Worm (Caenorhabditis elegans) whole organism, L1 larva: Measurements from ENCODE around the gene nstp-1.

Experiments
- C34B4.2 ChIP-seq: sonication (generic microtip); optimal IDR thresholded peaks from 2 replicates; lab custom pipeline; 2017; ENCODE audit warnings: mild to moderate bottlenecking, missing genetic modification characterization, missing compliant biosample characterization
- F16B12.6 ChIP-seq: fragments of 150-350 bp; optimal IDR thresholded peaks from 2 replicates; lab custom pipeline; 2014; ENCODE audit warnings: missing biosample characterization, missing genetic modification characterization
- aha-1 ChIP-seq: fragments of 150-350 bp; optimal IDR thresholded peaks from 2 replicates; lab custom pipeline; 2014; ENCODE audit warnings: missing biosample characterization, missing genetic modification characterization
- alr-1 ChIP-seq: fragments of 200-800 bp; sonication (Bioruptor generic); optimal IDR thresholded peaks from 2 replicates; lab custom pipeline; 2018; ENCODE audit warnings: borderline replicate concordance, mild to moderate bottlenecking, missing genetic modification characterization, missing compliant biosample characterization
- aly-2 ChIP-seq: fragments of 150-350 bp; optimal IDR thresholded peaks from 2 replicates; lab custom pipeline; 2014; ENCODE audit warnings: missing biosample characterization, missing genetic modification characterization
- ama-1 ChIP-seq: fragments of 150-350 bp; optimal IDR thresholded peaks from 2 replicates; lab custom pipeline; 2014
- blmp-1 ChIP-seq: fragments of 150-350 bp; optimal IDR thresholded peaks from 2 replicates; lab custom pipeline; 2014; ENCODE audit warnings: missing biosample characterization, missing genetic modification characterization
- ceh-88 ChIP-seq: fragments of 200-800 bp; sonication (Bioruptor generic); IDR thresholded peaks from 2 replicates; pipeline ENCODE4 v1.3.6; 2022; ENCODE audit warnings: missing genetic modification characterization, missing compliant biosample characterization
- ces-1 ChIP-seq: fragments of 150-350 bp; optimal IDR thresholded peaks from 2 replicates; lab custom pipeline; 2014; ENCODE audit warnings: missing biosample characterization, missing genetic modification reagents, missing genetic modification characterization
- efl-1 ChIP-seq, 4 experiments: fragments of 150-350 bp; optimal IDR thresholded peaks in 3 of 4; peaks in 1 of 4; 1 replicate in 1 of 4; 2 replicates in 3 of 4; lab custom pipeline; 2014; ENCODE audit warnings: missing biosample characterization in 2 of 4, missing genetic modification characterization in 2 of 4, missing genetic modification reagents in 2 of 4
- efl-3 ChIP-seq: fragments of 200-800 bp; sonication (Bioruptor generic); optimal IDR thresholded peaks from 2 replicates; lab custom pipeline; 2018; ENCODE audit warnings: mild to moderate bottlenecking, missing genetic modification characterization, missing compliant biosample characterization
- elt-2 ChIP-seq: sonication (generic microtip); optimal IDR thresholded peaks from 2 replicates; lab custom pipeline; 2016; ENCODE audit warnings: missing genetic modification characterization, mild to moderate bottlenecking, inconsistent platforms, missing compliant biosample characterization, missing genetic modification reagents
- elt-3 ChIP-seq, 6 experiments: fragments of 150-350 bp in 1 of 6; sonication (generic microtip); optimal IDR thresholded peaks; 2 replicates each; lab custom pipeline; 2017 to 2018; ENCODE audit warnings: missing biosample characterization in 6 of 6, missing genetic modification characterization in 6 of 6, inconsistent platforms in 1 of 6
- ets-5 ChIP-seq: fragments of 200-800 bp; sonication (Bioruptor generic); IDR thresholded peaks from 2 replicates; pipeline ENCODE4 v1.3.6; 2022; ENCODE audit warnings: missing genetic modification characterization, missing compliant biosample characterization
- fkh-8 ChIP-seq: sonication (generic microtip); optimal IDR thresholded peaks from 2 replicates; lab custom pipeline; 2016; ENCODE audit warnings: mild to moderate bottlenecking, missing genetic modification characterization, missing compliant biosample characterization
- grh-1 ChIP-seq: fragments of 200-800 bp; sonication (Bioruptor generic); IDR thresholded peaks from 2 replicates; pipeline ENCODE4 v1.3.6; 2022; ENCODE audit warnings: missing genetic modification reagents, missing genetic modification characterization, missing compliant biosample characterization
- hlh-17 ChIP-seq: fragments of 200-800 bp; sonication (Bioruptor generic); optimal IDR thresholded peaks from 2 replicates; lab custom pipeline; 2018; ENCODE audit warnings: missing genetic modification characterization, mild to moderate bottlenecking, missing compliant biosample characterization, moderate library complexity, borderline replicate concordance
- hlh-4 ChIP-seq: sonication (generic microtip); optimal IDR thresholded peaks from 2 replicates; lab custom pipeline; 2016; ENCODE audit warnings: mild to moderate bottlenecking, missing genetic modification characterization, missing compliant biosample characterization
- hpl-2 ChIP-seq: fragments of 150-350 bp; optimal IDR thresholded peaks from 2 replicates; lab custom pipeline; 2014; ENCODE audit warnings: missing biosample characterization, missing genetic modification reagents, missing genetic modification characterization
- isw-1 ChIP-seq: fragments of 200-800 bp; sonication (Bioruptor generic); IDR thresholded peaks from 2 replicates; pipeline ENCODE4 v1.3.6; 2022; ENCODE audit warnings: missing genetic modification characterization, missing compliant biosample characterization
- jun-1 ChIP-seq: fragments of 150-350 bp; optimal IDR thresholded peaks from 2 replicates; lab custom pipeline; 2014; ENCODE audit warnings: missing biosample characterization, missing genetic modification reagents, missing genetic modification characterization
- lin-39 ChIP-seq: fragments of 150-350 bp; optimal IDR thresholded peaks from 2 replicates; lab custom pipeline; 2014; ENCODE audit warnings: missing biosample characterization, missing genetic modification reagents, missing genetic modification characterization
- lir-3 ChIP-seq: sonication (generic microtip); optimal IDR thresholded peaks from 2 replicates; lab custom pipeline; 2016; ENCODE audit warnings: mild to moderate bottlenecking, missing genetic modification characterization, moderate library complexity, missing compliant biosample characterization; ENCODE audit not compliant: poor library complexity
- lsy-2 ChIP-seq, 2 experiments: fragments of 150-350 bp; optimal IDR thresholded peaks; 2 replicates each; lab custom pipeline; 2014; ENCODE audit warnings: missing biosample characterization in 2 of 2, missing genetic modification characterization in 2 of 2
- mdl-1 ChIP-seq, 2 experiments: fragments of 150-350 bp; optimal IDR thresholded peaks; 2 replicates each; lab custom pipeline; 2014 to 2017; ENCODE audit warnings: missing biosample characterization in 2 of 2, missing genetic modification characterization in 2 of 2, inconsistent platforms in 1 of 2
- mep-1 ChIP-seq: fragments of 150-350 bp; optimal IDR thresholded peaks from 2 replicates; lab custom pipeline; 2014; ENCODE audit warnings: missing biosample characterization, missing genetic modification characterization
- nhr-11 ChIP-seq: fragments of 150-350 bp; optimal IDR thresholded peaks from 2 replicates; lab custom pipeline; 2014; ENCODE audit warnings: missing biosample characterization, missing genetic modification characterization
- nhr-237 ChIP-seq: fragments of 150-350 bp; optimal IDR thresholded peaks from 2 replicates; lab custom pipeline; 2014; ENCODE audit warnings: missing biosample characterization, missing genetic modification characterization
- nhr-28 ChIP-seq: fragments of 150-350 bp; optimal IDR thresholded peaks from 2 replicates; lab custom pipeline; 2014; ENCODE audit warnings: missing biosample characterization, missing genetic modification characterization
- nhr-71 ChIP-seq: sonication (generic microtip); optimal IDR thresholded peaks from 2 replicates; lab custom pipeline; 2016; ENCODE audit warnings: mild to moderate bottlenecking, missing genetic modification characterization, moderate library complexity, missing compliant biosample characterization
- nhr-76 ChIP-seq: sonication (generic microtip); optimal IDR thresholded peaks from 2 replicates; lab custom pipeline; 2017; ENCODE audit warnings: missing biosample characterization, missing genetic modification characterization
- nhr-77 ChIP-seq: fragments of 150-350 bp; optimal IDR thresholded peaks from 2 replicates; lab custom pipeline; 2014; ENCODE audit warnings: missing biosample characterization, missing genetic modification characterization
- nhr-84 ChIP-seq: sonication (generic microtip); optimal IDR thresholded peaks from 2 replicates; lab custom pipeline; 2017; ENCODE audit warnings: missing biosample characterization, missing genetic modification characterization
- nhr-90 ChIP-seq: sonication (generic microtip); optimal IDR thresholded peaks from 2 replicates; lab custom pipeline; 2016; ENCODE audit warnings: mild to moderate bottlenecking, missing genetic modification characterization, missing compliant biosample characterization; ENCODE audit not compliant: poor library complexity
- pag-3 ChIP-seq: sonication (generic microtip); optimal IDR thresholded peaks from 2 replicates; lab custom pipeline; 2017; ENCODE audit warnings: missing genetic modification characterization, mild to moderate bottlenecking, missing compliant biosample characterization, antibody characterized with exemption, borderline replicate concordance; ENCODE audit not compliant: insufficient read depth
- pax-3 ChIP-seq: fragments of 200-800 bp; sonication (Bioruptor generic); optimal IDR thresholded peaks from 2 replicates; lab custom pipeline; 2018; ENCODE audit warnings: mild to moderate bottlenecking, missing genetic modification characterization, moderate library complexity, missing compliant biosample characterization
- pqm-1 ChIP-seq: sonication (generic microtip); optimal IDR thresholded peaks from 3 replicates; lab custom pipeline; 2017; ENCODE audit warnings: missing biosample characterization, missing genetic modification characterization
- snpc-4 ChIP-seq: fragments of 150-350 bp; optimal IDR thresholded peaks from 2 replicates; lab custom pipeline; 2014; ENCODE audit warnings: missing biosample characterization, missing genetic modification characterization
- sox-4 ChIP-seq: sonication (generic microtip); optimal IDR thresholded peaks from 2 replicates; lab custom pipeline; 2016; ENCODE audit warnings: missing genetic modification characterization, missing compliant biosample characterization
- sptf-1 ChIP-seq: fragments of 150-350 bp; optimal IDR thresholded peaks from 2 replicates; lab custom pipeline; 2014; ENCODE audit warnings: missing biosample characterization, missing genetic modification characterization
- swsn-7 ChIP-seq: sonication (generic microtip); optimal IDR thresholded peaks from 2 replicates; lab custom pipeline; 2016; ENCODE audit warnings: missing genetic modification characterization, missing compliant biosample characterization
- tbx-2 ChIP-seq: sonication (generic microtip); optimal IDR thresholded peaks from 2 replicates; lab custom pipeline; 2016; ENCODE audit warnings: missing genetic modification characterization, missing compliant biosample characterization
- tlp-1 ChIP-seq: fragments of 150-350 bp; optimal IDR thresholded peaks from 2 replicates; lab custom pipeline; 2014; ENCODE audit warnings: missing biosample characterization, missing genetic modification characterization
- unc-30 ChIP-seq: sonication (generic microtip); optimal IDR thresholded peaks from 2 replicates; lab custom pipeline; 2017; ENCODE audit warnings: missing biosample characterization, missing genetic modification characterization
- unc-62 ChIP-seq: fragments of 150-350 bp; optimal IDR thresholded peaks from 2 replicates; lab custom pipeline; 2014; ENCODE audit warnings: missing biosample characterization, missing genetic modification reagents, missing genetic modification characterization
- unc-86 ChIP-seq: sonication (generic microtip); optimal IDR thresholded peaks from 2 replicates; lab custom pipeline; 2016; ENCODE audit warnings: missing genetic modification characterization, missing compliant biosample characterization
- unc-98 ChIP-seq: fragments of 200-800 bp; sonication (Bioruptor generic); IDR thresholded peaks from 2 replicates; pipeline ENCODE4 v1.3.6; 2022; ENCODE audit warnings: missing genetic modification characterization, missing compliant biosample characterization
- vab-15 ChIP-seq: sonication (generic microtip); optimal IDR thresholded peaks from 2 replicates; lab custom pipeline; 2017; ENCODE audit warnings: missing genotype, mild to moderate bottlenecking, missing genetic modification characterization, missing compliant biosample characterization
- xbp-1 ChIP-seq: sonication (generic microtip); optimal IDR thresholded peaks from 2 replicates; lab custom pipeline; 2016; ENCODE audit warnings: missing genetic modification characterization, missing compliant biosample characterization
- zag-1 ChIP-seq: fragments of 150-350 bp; optimal IDR thresholded peaks from 2 replicates; lab custom pipeline; 2014; ENCODE audit warnings: missing biosample characterization, missing genetic modification characterization
- ztf-11 ChIP-seq, 2 experiments: sonication (generic microtip); optimal IDR thresholded peaks; 2 replicates each; lab custom pipeline; 2016 to 2017; ENCODE audit warnings: missing genetic modification characterization in 2 of 2, missing biosample characterization in 1 of 2, missing compliant biosample characterization in 1 of 2
- ztf-4 ChIP-seq: fragments of 150-350 bp; optimal IDR thresholded peaks from 2 replicates; lab custom pipeline; 2014; ENCODE audit warnings: missing biosample characterization, missing genetic modification characterization

Gene nstp-1

ce11 chrIV:8974543-8975330 lies 9.9 kb upstream of the nstp-1 start (continued):
- TF ChIP-seq ztf-11 (tag; optimal IDR thresholded peaks at IDR 0.05; lab: Kevin White, UChicago) (no peak), F16B12.6 (tag; lab: Kevin White, UChicago) (no peak), snpc-4 (tag; lab: Kevin White, UChicago) (no peak), nhr-76 (tag; lab: Kevin White, UChicago) (no peak), ceh-88 (GFP tag; lab: Robert Waterston, UW) (no peak), vab-15 (tag; lab: Kevin White, UChicago) (no peak), lsy-2 (tag; optimal IDR thresholded peaks at IDR 0.05; lab: Kevin White, UChicago) (peak; percentile 54 to 68), xbp-1 (peak; percentile 51), swsn-7 (tag; lab: Kevin White, UChicago) (peak; percentile 33), sox-4 (tag; lab: Kevin White, UChicago) (no peak), lir-3 (tag; lab: Kevin White, UChicago) (peak; percentile 69), aha-1 (tag; lab: Kevin White, UChicago) (no peak), aly-2 (tag; lab: Kevin White, UChicago) (no peak), zag-1 (tag; lab: Kevin White, UChicago) (no peak), hlh-4 (tag; lab: Kevin White, UChicago) (no peak), nhr-71 (peak; percentile 90), ets-5 (GFP tag; lab: Robert Waterston, UW) (no peak), pqm-1 (tag; lab: Kevin White, UChicago) (no peak), lin-39 (peak; percentile 48), elt-3 (tag; optimal IDR thresholded peaks at IDR 0.05; lab: Kevin White, UChicago) (no peak), mep-1 (tag; lab: Kevin White, UChicago) (no peak), efl-1 (optimal IDR thresholded peaks at IDR 0.05; lab: Kevin White, UChicago) (peak in 1 of 2 experiments; percentile 20), efl-1 (GFP tag; optimal IDR thresholded peaks at IDR 0.05 in 1 of 2; lab: Kevin White, UChicago) (peak in 1 of 2 experiments; percentile 52), elt-2 (no peak), nhr-28 (tag; lab: Kevin White, UChicago) (no peak), blmp-1 (tag; lab: Kevin White, UChicago) (no peak), pax-3 (tag; lab: Kevin White, UChicago) (no peak), grh-1 (no peak), nhr-77 (no peak), nhr-11 (tag; lab: Kevin White, UChicago) (no peak), isw-1 (GFP tag; lab: Robert Waterston, UW) (no peak), jun-1 (tag; lab: Kevin White, UChicago) (no peak), tbx-2 (tag; lab: Kevin White, UChicago) (peak; percentile 25), unc-30 (tag; lab: Kevin White, UChicago) (no peak), fkh-8 (tag; lab: Kevin White, UChicago) (no peak), ztf-4 (tag; lab: Kevin White, UChicago) (peak; percentile 66), alr-1 (tag; lab: Kevin White, UChicago) (no peak), ama-1 (lab: Kevin White, UChicago) (no peak), C34B4.2 (no peak), mdl-1 (tag; optimal IDR thresholded peaks at IDR 0.05; lab: Kevin White, UChicago) (peak in 1 of 2 experiments; percentile 51), nhr-84 (tag; lab: Kevin White, UChicago) (no peak), hlh-17 (GFP tag; lab: Kevin White, UChicago) (no peak), hpl-2 (GFP tag; lab: Kevin White, UChicago) (no peak), unc-62 (no peak), efl-3 (GFP tag; lab: Kevin White, UChicago) (no peak), tlp-1 (tag; lab: Kevin White, UChicago) (no peak), unc-98 (GFP tag; lab: Robert Waterston, UW) (no peak), nhr-90 (tag; lab: Kevin White, UChicago) (no peak), sptf-1 (tag; lab: Kevin White, UChicago) (no peak), nhr-237 (no peak), pag-3 (tag; lab: Kevin White, UChicago) (no peak), ces-1 (no peak), unc-86 (tag; lab: Kevin White, UChicago) (no peak)
